Worm (Caenorhabditis elegans) whole organism, L4 larva: ENCODE results near the gene Y67D8C.7.

Source experiments
- D1046.2 ChIP-seq: fragments of 200-800 bp; sonication (Bioruptor generic); IDR thresholded peaks from 2 replicates; pipeline ENCODE4 v1.3.6; 2022; ENCODE audit warnings: missing genetic modification characterization, missing compliant biosample characterization
- F10B5.3 ChIP-seq: sonication (generic microtip); optimal IDR thresholded peaks from 2 replicates; lab custom pipeline; 2016; ENCODE audit warnings: mild to moderate bottlenecking, missing genetic modification characterization, missing compliant biosample characterization
- F37D6.2 ChIP-seq: sonication (generic microtip); optimal IDR thresholded peaks from 2 replicates; lab custom pipeline; 2016; ENCODE audit warnings: mild to moderate bottlenecking, missing genetic modification characterization, missing compliant biosample characterization
- T26A8.4 ChIP-seq: fragments of 200-800 bp; sonication (Bioruptor generic); IDR thresholded peaks from 2 replicates; pipeline ENCODE4 v1.3.6; 2022; ENCODE audit warnings: missing genetic modification characterization, missing compliant biosample characterization
- Y105C5A.15 ChIP-seq: fragments of 200-800 bp; sonication (Bioruptor generic); IDR thresholded peaks from 2 replicates; pipeline ENCODE4 v1.3.6; 2022; ENCODE audit warnings: missing genetic modification characterization, missing compliant biosample characterization
- Y48G9A.11 ChIP-seq: fragments of 200-800 bp; sonication (Bioruptor generic); IDR thresholded peaks from 2 replicates; pipeline ENCODE4 v1.3.6; 2022; ENCODE audit warnings: missing genetic modification reagents, missing genetic modification characterization, missing compliant biosample characterization
- ZK337.2 ChIP-seq: fragments of 200-800 bp; sonication (Bioruptor generic); IDR thresholded peaks from 2 replicates; pipeline ENCODE4 v1.3.6; 2022; ENCODE audit warnings: missing genetic modification reagents, missing genetic modification characterization, missing compliant biosample characterization
- ama-1 ChIP-seq: fragments of 150-350 bp; optimal IDR thresholded peaks from 2 replicates; lab custom pipeline; 2014; ENCODE audit warnings: inconsistent platforms, mixed read lengths
- ceh-20 ChIP-seq: fragments of 200-800 bp; sonication (Bioruptor generic); IDR thresholded peaks from 2 replicates; pipeline ENCODE4 v1.3.6; 2022; ENCODE audit warnings: missing genetic modification reagents, missing genetic modification characterization, missing compliant biosample characterization
- ceh-32 ChIP-seq: sonication (generic microtip); optimal IDR thresholded peaks from 2 replicates; lab custom pipeline; 2016; ENCODE audit warnings: mild to moderate bottlenecking, missing genetic modification characterization, missing compliant biosample characterization; ENCODE audit not compliant: poor library complexity
- ceh-44 ChIP-seq: fragments of 200-800 bp; sonication (Bioruptor generic); IDR thresholded peaks from 2 replicates; pipeline ENCODE4 v1.3.6; 2022; ENCODE audit warnings: missing genetic modification reagents, missing genetic modification characterization, missing compliant biosample characterization
- daf-16 ChIP-seq, 3 experiments: sonication (generic microtip); optimal IDR thresholded peaks; 2 replicates each; lab custom pipeline; 2016 to 2017; ENCODE audit warnings: missing genetic modification characterization in 3 of 3, missing genetic modification reagents in 3 of 3, mild to moderate bottlenecking in 2 of 3, missing compliant biosample characterization in 2 of 3, missing biosample characterization in 1 of 3, moderate library complexity in 1 of 3
- dve-1 ChIP-seq: sonication (generic microtip); optimal IDR thresholded peaks from 2 replicates; lab custom pipeline; 2017; ENCODE audit warnings: antibody characterized with exemption, mild to moderate bottlenecking, missing genetic modification characterization, missing compliant biosample characterization; ENCODE audit not compliant: insufficient read depth
- egl-43 ChIP-seq: fragments of 200-800 bp; sonication (Bioruptor generic); IDR thresholded peaks from 2 replicates; pipeline ENCODE4 v1.3.6; 2022; ENCODE audit warnings: missing genetic modification reagents, missing genetic modification characterization, missing compliant biosample characterization
- fos-1 ChIP-seq: fragments of 150-350 bp; optimal IDR thresholded peaks from 2 replicates; lab custom pipeline; 2014; ENCODE audit warnings: missing biosample characterization, missing genetic modification characterization
- gei-8 ChIP-seq: fragments of 200-800 bp; sonication (Bioruptor generic); optimal IDR thresholded peaks from 2 replicates; lab custom pipeline; 2018; ENCODE audit warnings: mild to moderate bottlenecking, missing genetic modification characterization, missing compliant biosample characterization
- hmg-1.1 ChIP-seq: fragments of 200-800 bp; sonication (Bioruptor generic); IDR thresholded peaks from 2 replicates; pipeline ENCODE4 v1.3.6; 2022; ENCODE audit warnings: missing genetic modification reagents, missing genetic modification characterization, missing compliant biosample characterization
- lin-15B ChIP-seq: fragments of 150-350 bp; sonication (generic microtip); optimal IDR thresholded peaks from 3 replicates; lab custom pipeline; 2014; ENCODE audit warnings: missing biosample characterization, missing genetic modification characterization
- lin-29 ChIP-seq: fragments of 200-800 bp; sonication (Bioruptor generic); IDR thresholded peaks from 2 replicates; pipeline ENCODE4 v1.3.6; 2022; ENCODE audit warnings: missing genetic modification reagents, missing genetic modification characterization, missing compliant biosample characterization
- lin-38 ChIP-seq: fragments of 200-800 bp; sonication (Bioruptor generic); IDR thresholded peaks from 2 replicates; pipeline ENCODE4 v1.3.6; 2022; ENCODE audit warnings: missing genetic modification reagents, missing genetic modification characterization, missing compliant biosample characterization
- lsy-2 ChIP-seq, 2 experiments: fragments of 150-350 bp in 1 of 2; sonication (generic microtip) in 1 of 2; optimal IDR thresholded peaks; 2 replicates each; lab custom pipeline; 2014 to 2017; ENCODE audit warnings: missing biosample characterization in 2 of 2, missing genetic modification characterization in 2 of 2
- madf-5 ChIP-seq, 2 experiments: fragments of 200-800 bp; sonication (Bioruptor generic); IDR thresholded peaks; 2 replicates each; pipeline ENCODE4 v1.3.6; 2022; ENCODE audit warnings: missing compliant biosample characterization in 2 of 2, missing genetic modification characterization in 2 of 2
- mep-1 ChIP-seq: fragments of 150-350 bp; sonication (generic microtip); optimal IDR thresholded peaks from 3 replicates; lab custom pipeline; 2014; ENCODE audit warnings: missing biosample characterization, missing genetic modification characterization
- mes-2 ChIP-seq: sonication (generic microtip); optimal IDR thresholded peaks from 2 replicates; lab custom pipeline; 2016; ENCODE audit warnings: missing genotype, mild to moderate bottlenecking, missing genetic modification characterization, missing compliant biosample characterization; ENCODE audit not compliant: poor library complexity, severe bottlenecking
- mxl-3 ChIP-seq: fragments of 200-800 bp; sonication (Bioruptor generic); optimal IDR thresholded peaks from 2 replicates; lab custom pipeline; 2018; ENCODE audit warnings: mild to moderate bottlenecking, missing genetic modification characterization, missing compliant biosample characterization
- nhr-102 ChIP-seq: sonication (generic microtip); optimal IDR thresholded peaks from 2 replicates; lab custom pipeline; 2016; ENCODE audit warnings: mild to moderate bottlenecking, missing genetic modification characterization, moderate library complexity, missing compliant biosample characterization
- nhr-11 ChIP-seq: fragments of 150-350 bp; optimal IDR thresholded peaks from 2 replicates; lab custom pipeline; 2014; ENCODE audit warnings: missing biosample characterization, missing genetic modification characterization
- nhr-25 ChIP-seq: sonication (generic microtip); optimal IDR thresholded peaks from 2 replicates; lab custom pipeline; 2017; ENCODE audit warnings: missing genetic modification characterization, mild to moderate bottlenecking, missing compliant biosample characterization, antibody characterized with exemption, moderate library complexity, borderline replicate concordance; ENCODE audit not compliant: insufficient read depth
- nhr-28 ChIP-seq: fragments of 150-350 bp; optimal IDR thresholded peaks from 2 replicates; lab custom pipeline; 2014; ENCODE audit warnings: missing biosample characterization, missing genetic modification characterization
- nhr-41 ChIP-seq: fragments of 200-800 bp; sonication (Bioruptor generic); IDR thresholded peaks from 2 replicates; pipeline ENCODE4 v1.3.6; 2022; ENCODE audit warnings: missing genetic modification reagents, missing genetic modification characterization, missing compliant biosample characterization
- nhr-48 ChIP-seq: sonication (generic microtip); optimal IDR thresholded peaks from 2 replicates; lab custom pipeline; 2016; ENCODE audit warnings: mild to moderate bottlenecking, missing genetic modification characterization, missing compliant biosample characterization
- nhr-77 ChIP-seq: fragments of 150-350 bp; optimal IDR thresholded peaks from 2 replicates; lab custom pipeline; 2014; ENCODE audit warnings: missing biosample characterization, missing genetic modification characterization
- php-3 ChIP-seq: fragments of 200-800 bp; sonication (Bioruptor generic); IDR thresholded peaks from 2 replicates; pipeline ENCODE4 v1.3.6; 2022; ENCODE audit warnings: missing genetic modification reagents, missing genetic modification characterization, missing compliant biosample characterization
- sdz-12 ChIP-seq: fragments of 200-800 bp; sonication (Bioruptor generic); optimal IDR thresholded peaks from 2 replicates; lab custom pipeline; 2018; ENCODE audit warnings: mild to moderate bottlenecking, missing genetic modification characterization, missing compliant biosample characterization
- set-16 ChIP-seq: fragments of 200-800 bp; sonication (Bioruptor generic); IDR thresholded peaks from 2 replicates; pipeline ENCODE4 v1.3.6; 2022; ENCODE audit warnings: missing genetic modification reagents, missing genetic modification characterization, missing compliant biosample characterization
- snpc-1.2 ChIP-seq: fragments of 200-800 bp; sonication (Bioruptor generic); IDR thresholded peaks from 2 replicates; pipeline ENCODE4 v1.3.6; 2022; ENCODE audit warnings: missing genetic modification reagents, missing genetic modification characterization, missing compliant biosample characterization
- spr-1 ChIP-seq: sonication (generic microtip); optimal IDR thresholded peaks from 2 replicates; lab custom pipeline; 2016; ENCODE audit warnings: mild to moderate bottlenecking, missing genetic modification characterization, missing compliant biosample characterization
- tra-1 ChIP-seq: fragments of 200-800 bp; sonication (Bioruptor generic); IDR thresholded peaks from 2 replicates; pipeline ENCODE4 v1.3.6; 2022; ENCODE audit warnings: missing genetic modification reagents, missing genetic modification characterization, missing compliant biosample characterization
- unc-130 ChIP-seq: sonication (generic microtip); optimal IDR thresholded peaks from 2 replicates; lab custom pipeline; 2016; ENCODE audit warnings: missing genetic modification reagents, missing genetic modification characterization, missing compliant biosample characterization
- unc-39 ChIP-seq: sonication (generic microtip); optimal IDR thresholded peaks from 2 replicates; lab custom pipeline; 2017; ENCODE audit warnings: missing biosample characterization, missing genetic modification characterization
- zip-2 ChIP-seq: fragments of 150-350 bp; optimal IDR thresholded peaks from 2 replicates; lab custom pipeline; 2014; ENCODE audit warnings: missing biosample characterization, missing genetic modification characterization

The Y67D8C.7 gene

DNA sequence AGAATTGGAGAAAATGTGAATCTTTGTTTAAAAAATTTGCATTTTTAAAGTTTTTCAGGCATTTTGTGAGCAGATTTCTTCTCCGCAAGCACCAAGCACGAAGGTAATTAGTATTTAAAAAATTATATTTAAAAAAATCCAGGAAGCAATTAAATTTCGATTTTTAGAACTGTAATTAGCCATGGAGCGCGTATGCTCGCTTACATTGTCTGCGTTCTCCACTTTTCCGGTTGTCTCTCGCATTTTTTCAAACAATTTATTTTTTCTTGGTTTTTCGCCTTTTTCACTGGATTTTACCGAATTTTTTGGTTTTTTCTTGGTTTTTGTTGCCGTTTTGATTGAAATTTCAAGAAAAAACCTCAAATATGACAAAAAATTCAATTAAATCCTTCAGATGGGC is 11.4 kb downstream of the Y67D8C.7 start:
- TF ChIP-seq mes-2 (tag; lab: Kevin White, UChicago) = peak; percentile 29
- TF ChIP-seq lin-38 (GFP tag; lab: Robert Waterston, UW) = peak; percentile 83
- no peak for TF ChIP-seq dve-1 (tag; lab: Kevin White, UChicago)
- TF ChIP-seq lsy-2 (tag; optimal IDR thresholded peaks at IDR 0.05; lab: Kevin White, UChicago) = peak in 1 of 2 experiments; percentile 62
- no peak for TF ChIP-seq unc-39 (tag; lab: Kevin White, UChicago)
- TF ChIP-seq, all 104 proteins: peak for 3

- TF ChIP-seq ama-1 (lab: Kevin White, UChicago) = no peak
- TF ChIP-seq dve-1 (tag; lab: Kevin White, UChicago) = no peak
- no peak for TF ChIP-seq zip-2
- no peak for TF ChIP-seq lsy-2 (tag; optimal IDR thresholded peaks at IDR 0.05; lab: Kevin White, UChicago)
- TF ChIP-seq gei-8 = no peak
- TF ChIP-seq F10B5.3 (tag; lab: Kevin White, UChicago) = no peak
- TF ChIP-seq fos-1 (tag; lab: Kevin White, UChicago) = no peak
- no peak for TF ChIP-seq lin-29 (GFP tag; lab: Robert Waterston, UW)
- no peak for TF ChIP-seq snpc-1.2 (GFP tag; lab: Robert Waterston, UW)
- TF ChIP-seq ZK337.2 (GFP tag; lab: Robert Waterston, UW) = no peak
Measured at ce11 chrIV:3053428-3053827, 13.3 kb downstream of the Y67D8C.7 start, which contains the start of gene ivph-3. Gene ivph-3 (plus strand): TSS chrIV:3053728.

- TF ChIP-seq nhr-41 (GFP tag; lab: Robert Waterston, UW) (peak; percentile 92), nhr-48 (tag; lab: Kevin White, UChicago) (peak; percentile 82), sdz-12 (GFP tag; lab: Kevin White, UChicago) (peak; percentile 92), mep-1 (tag; lab: Kevin White, UChicago) (peak; percentile 97), egl-43 (GFP tag; lab: Robert Waterston, UW) (peak; percentile 98), nhr-28 (tag; lab: Kevin White, UChicago) (peak; percentile 56), ZK337.2 (GFP tag; lab: Robert Waterston, UW) (peak; percentile 99), set-16 (GFP tag; lab: Robert Waterston, UW) (peak; percentile 81), nhr-11 (tag; lab: Kevin White, UChicago) (peak; percentile 81), D1046.2 (GFP tag; lab: Robert Waterston, UW) (peak; percentile 100), daf-16 (GFP tag; optimal IDR thresholded peaks at IDR 0.05; lab: Kevin White, UChicago) (peak; percentile 38 to 75), daf-16 (tag; optimal IDR thresholded peaks at IDR 0.05; lab: Kevin White, UChicago) (peak; percentile 62), ama-1 (lab: Kevin White, UChicago) (peak; percentile 44), mxl-3 (peak; percentile 91), lin-15B (tag; lab: Kevin White, UChicago) (peak; percentile 70), mes-2 (tag; lab: Kevin White, UChicago) (peak; percentile 98), nhr-25 (tag; lab: Kevin White, UChicago) (peak; percentile 82), madf-5 (GFP tag; IDR thresholded peaks at IDR 0.05; lab: Robert Waterston, UW) (peak; percentile 98), Y48G9A.11 (peak; percentile 96), ceh-20 (GFP tag; lab: Robert Waterston, UW) (peak; percentile 99), hmg-1.1 (peak; percentile 96), lsy-2 (tag; optimal IDR thresholded peaks at IDR 0.05; lab: Kevin White, UChicago) (peak; percentile 98 to 99), nhr-77 (tag; lab: Kevin White, UChicago) (peak; percentile 53), Y105C5A.15 (GFP tag; lab: Robert Waterston, UW) (peak; percentile 96), T26A8.4 (GFP tag; lab: Robert Waterston, UW) (peak; percentile 98), unc-130 (GFP tag; lab: Kevin White, UChicago) (peak; percentile 97), F10B5.3 (tag; lab: Kevin White, UChicago) (peak; percentile 52), nhr-102 (tag; lab: Kevin White, UChicago) (peak; percentile 90), F37D6.2 (tag; lab: Kevin White, UChicago) (peak; percentile 93), tra-1 (GFP tag; lab: Robert Waterston, UW) (peak; percentile 100), ceh-44 (GFP tag; lab: Robert Waterston, UW) (peak; percentile 100), spr-1 (tag; lab: Kevin White, UChicago) (peak; percentile 90), php-3 (GFP tag; lab: Robert Waterston, UW) (peak; percentile 100), ceh-32 (tag; lab: Kevin White, UChicago) (peak; percentile 47)
Measured at ce11 chrIV:3050054-3050990, 16.4 kb downstream of the Y67D8C.7 start, which contains the start of gene eel-1. Gene eel-1 (minus strand): TSS chrIV:3050104.
